Fruit fly (Drosophila melanogaster) whole organism, wandering third instar larva: ENCODE measurements around the gene CG13031.

Source experiments
- HLH106 ChIP-seq: fragments of 200-800 bp; optimal IDR thresholded peaks from 3 replicates; lab custom pipeline; 2019; ENCODE audit warnings: missing biosample characterization, mild to moderate bottlenecking, missing genetic modification characterization, moderate library complexity
- Hnf4 ChIP-seq: fragments of 200-800 bp; sonication (Bioruptor generic); optimal IDR thresholded peaks from 2 replicates; lab custom pipeline; 2016; ENCODE audit warnings: missing biosample characterization, mild to moderate bottlenecking, missing genetic modification characterization
- Hr78 ChIP-seq: fragments of >200 bp; optimal IDR thresholded peaks from 2 replicates; lab custom pipeline; 2017; ENCODE audit warnings: missing biosample characterization, missing genetic modification characterization
- OdsH ChIP-seq: fragments of 200-800 bp; sonication (Bioruptor generic); optimal IDR thresholded peaks from 2 replicates; lab custom pipeline; 2016; ENCODE audit warnings: missing biosample characterization, mild to moderate bottlenecking, missing genetic modification characterization
- Vsx2 ChIP-seq: fragments of 200-300, 225-300 bp; sonication (Bioruptor generic); optimal IDR thresholded peaks from 2 replicates; lab custom pipeline; 2018; ENCODE audit warnings: missing biosample characterization, missing genetic modification characterization; ENCODE audit not compliant: partially characterized antibody
- br ChIP-seq: fragments of 200-800 bp; sonication (Bioruptor generic); optimal IDR thresholded peaks from 2 replicates; lab custom pipeline; 2016; ENCODE audit warnings: missing biosample characterization, missing genetic modification characterization
- h ChIP-seq: fragments of 200-800 bp; sonication (Bioruptor generic); optimal IDR thresholded peaks from 3 replicates; lab custom pipeline; 2016; ENCODE audit warnings: missing biosample characterization, mild to moderate bottlenecking, missing genetic modification characterization
- lola ChIP-seq: fragments of >200 bp; optimal IDR thresholded peaks from 2 replicates; lab custom pipeline; 2017; ENCODE audit warnings: missing biosample characterization, missing genetic modification characterization
- usp ChIP-seq: fragments of >200 bp; optimal IDR thresholded peaks from 2 replicates; lab custom pipeline; 2017; ENCODE audit warnings: missing biosample characterization, missing genetic modification characterization

DNA sequence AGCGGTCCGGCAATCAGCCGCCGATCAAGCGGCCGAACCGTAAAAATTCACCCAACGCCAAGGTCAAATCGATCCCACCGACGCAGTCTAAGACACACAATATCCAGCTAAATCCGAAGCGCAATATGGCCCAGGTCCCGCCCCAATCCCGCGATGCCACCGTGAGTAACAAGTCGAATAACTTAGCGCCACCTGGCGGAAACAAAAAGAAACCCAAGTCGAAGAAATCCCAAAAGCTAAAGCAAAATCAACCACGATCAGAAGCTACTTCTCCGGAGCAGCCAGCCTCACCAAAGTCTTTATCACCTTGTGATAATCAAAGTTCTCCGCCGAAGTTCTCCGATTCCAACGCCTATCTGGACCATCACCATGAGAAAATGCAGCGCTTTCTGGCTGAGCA is 19.0 kb upstream of the CG13031 start:
- TF ChIP-seq Hnf4 (no peak), OdsH (GFP tag; lab: Kevin White, UChicago) (no peak), h (GFP tag; lab: Kevin White, UChicago) (no peak), Vsx2 (no peak), lola (GFP tag; lab: Kevin White, UChicago) (no peak), HLH106 (tag; lab: Kevin White, UChicago) (no peak), Hr78 (no peak), usp (GFP tag; lab: Kevin White, UChicago) (no peak), br (GFP tag; lab: Kevin White, UChicago) (no peak)
